Worm (Caenorhabditis elegans): ENCODE results near the gene C10A4.4.

ce11 chrX:7405393-7405792 is 4.5 kb downstream of the C10A4.4 start, which contains the start of gene C10A4.3:
- TF ChIP-seq rnt-1 (tag; optimal IDR thresholded peaks at IDR 0.05): no peak
- TF ChIP-seq elt-3 (tag; optimal IDR thresholded peaks at IDR 0.05): no peak
- no peak for TF ChIP-seq pag-3 (tag; optimal IDR thresholded peaks at IDR 0.05; ENCODE audit: borderline replicate concordance, insufficient read depth)
- TF ChIP-seq pqm-1 (tag; optimal IDR thresholded peaks at IDR 0.05): no peak
- TF ChIP-seq lin-13 (GFP tag; optimal IDR thresholded peaks at IDR 0.05): no peak
- TF ChIP-seq unc-62 (GFP tag; optimal IDR thresholded peaks at IDR 0.05): no peak
- no peak for TF ChIP-seq fos-1 (tag; optimal IDR thresholded peaks at IDR 0.05)
- no peak for TF ChIP-seq ceh-82 (tag; optimal IDR thresholded peaks at IDR 0.05)
- no peak for TF ChIP-seq ztf-11 (tag; optimal IDR thresholded peaks at IDR 0.05)
